Fruit fly (Drosophila melanogaster) whole organism, adult: Measurements from ENCODE around the gene Nep2.

ENCODE experiments used
- CG11617 ChIP-seq: fragments of 200-800 bp; sonication (Bioruptor generic); optimal IDR thresholded peaks from 2 replicates; lab custom pipeline; 2017; ENCODE audit warnings: mild to moderate bottlenecking, missing biosample characterization, missing genetic modification reagents, missing genetic modification characterization
- CG12768 ChIP-seq: fragments of 200-800 bp; sonication (Bioruptor generic); optimal IDR thresholded peaks from 2 replicates; lab custom pipeline; 2017; ENCODE audit warnings: missing biosample characterization, missing genetic modification characterization, mild to moderate bottlenecking, moderate library complexity, missing genetic modification reagents
- CG14711 ChIP-seq: fragments of 200-800 bp; sonication (Bioruptor generic); optimal IDR thresholded peaks from 2 replicates; lab custom pipeline; 2018; ENCODE audit warnings: missing biosample characterization, mild to moderate bottlenecking, missing genetic modification characterization, moderate library complexity
- CG1620 ChIP-seq: fragments of 200-800 bp; sonication (Bioruptor generic); optimal IDR thresholded peaks from 2 replicates; lab custom pipeline; 2016; ENCODE audit warnings: missing biosample characterization, missing genetic modification characterization
- CG33017 ChIP-seq: fragments of 200-800 bp; sonication (Bioruptor generic); optimal IDR thresholded peaks from 2 replicates; lab custom pipeline; 2018; ENCODE audit warnings: missing biosample characterization, mild to moderate bottlenecking, missing genetic modification characterization, moderate library complexity
- CG5204 ChIP-seq: fragments of 200-800 bp; sonication (Bioruptor generic); optimal IDR thresholded peaks from 2 replicates; lab custom pipeline; 2016; ENCODE audit warnings: missing biosample characterization, missing genetic modification characterization
- CG7045 ChIP-seq: fragments of 200-800 bp; sonication (Bioruptor generic); optimal IDR thresholded peaks from 2 replicates; lab custom pipeline; 2017; ENCODE audit warnings: missing biosample characterization, mild to moderate bottlenecking, missing genetic modification characterization
- CG7101 ChIP-seq: fragments of 200-800 bp; sonication (Bioruptor generic); optimal IDR thresholded peaks from 2 replicates; lab custom pipeline; 2018; ENCODE audit warnings: missing biosample characterization, mild to moderate bottlenecking, missing genetic modification characterization, moderate library complexity
- Clk ChIP-seq: fragments of 200-800 bp; sonication (Bioruptor generic); optimal IDR thresholded peaks from 2 replicates; lab custom pipeline; 2017; ENCODE audit warnings: missing biosample characterization, missing genetic modification characterization
- Crg-1 ChIP-seq: fragments of 200-800 bp; sonication (Bioruptor generic); optimal IDR thresholded peaks from 2 replicates; lab custom pipeline; 2016; ENCODE audit warnings: missing biosample characterization, missing genetic modification characterization
- Hr96 ChIP-seq: fragments of 200-800 bp; sonication (Bioruptor generic); optimal IDR thresholded peaks from 2 replicates; lab custom pipeline; 2016; ENCODE audit warnings: missing biosample characterization, missing genetic modification characterization
- Mnt ChIP-seq: fragments of 200-800 bp; sonication (Bioruptor generic); optimal IDR thresholded peaks from 2 replicates; lab custom pipeline; 2016; ENCODE audit warnings: missing biosample characterization, mild to moderate bottlenecking, missing genetic modification characterization
- bab1 ChIP-seq: fragments of 200-800 bp; sonication (Bioruptor generic); optimal IDR thresholded peaks from 3 replicates; lab custom pipeline; 2019; ENCODE audit warnings: missing biosample characterization, mild to moderate bottlenecking, missing genetic modification characterization, moderate library complexity
- cic ChIP-seq: fragments of 200-800 bp; sonication (Bioruptor generic); optimal IDR thresholded peaks from 2 replicates; lab custom pipeline; 2017; ENCODE audit warnings: missing biosample characterization, mild to moderate bottlenecking, missing genetic modification characterization, moderate library complexity
- cnc ChIP-seq, 2 experiments: fragments of >200 bp; optimal IDR thresholded peaks; 2 replicates each; lab custom pipeline; 2017
- kay ChIP-seq: fragments of 200-800 bp; sonication (Bioruptor generic); peaks from one replicate; lab custom pipeline; 2016; ENCODE audit warnings: missing biosample characterization, missing genetic modification characterization, borderline replicate concordance
- ovo ChIP-seq: fragments of 200-800 bp; sonication (Bioruptor generic); optimal IDR thresholded peaks from 2 replicates; lab custom pipeline; 2016; ENCODE audit warnings: missing biosample characterization, missing genetic modification characterization
- pad ChIP-seq: fragments of 200-800 bp; sonication (Bioruptor generic); optimal IDR thresholded peaks from 3 replicates; lab custom pipeline; 2017; ENCODE audit warnings: missing biosample characterization, missing genetic modification characterization, mild to moderate bottlenecking, moderate library complexity, missing genetic modification reagents
- tj ChIP-seq: fragments of 200-800 bp; sonication (Bioruptor generic); optimal IDR thresholded peaks from 3 replicates; lab custom pipeline; 2017; ENCODE audit warnings: missing biosample characterization, mild to moderate bottlenecking, missing genetic modification characterization, moderate library complexity
- toe ChIP-seq: fragments of 200-800 bp; sonication (Bioruptor generic); optimal IDR thresholded peaks from 2 replicates; lab custom pipeline; 2016; ENCODE audit warnings: missing biosample characterization, missing genetic modification characterization

Nep2 gene

dm6 chr3R:4761372-4761771 lies 29.7 kb upstream of the Nep2 start:
- no peak for TF ChIP-seq Mnt (GFP tag; lab: Kevin White, UChicago)
- TF ChIP-seq CG12768 (GFP tag; lab: Kevin White, UChicago) = no peak
- no peak for TF ChIP-seq ovo
- TF ChIP-seq kay = no peak
- no peak for TF ChIP-seq Clk (GFP tag; lab: Kevin White, UChicago)
- TF ChIP-seq CG7045 (GFP tag; lab: Kevin White, UChicago) = no peak
- TF ChIP-seq Hr96 (GFP tag; lab: Kevin White, UChicago) = no peak
- TF ChIP-seq CG11617 (GFP tag; lab: Kevin White, UChicago) = no peak
- no peak for TF ChIP-seq tj (GFP tag; lab: Kevin White, UChicago)
- no peak for TF ChIP-seq CG1620 (GFP tag; lab: Kevin White, UChicago)
- no peak for TF ChIP-seq Crg-1 (GFP tag; lab: Kevin White, UChicago)
- no peak for TF ChIP-seq CG5204
- TF ChIP-seq cnc (optimal IDR thresholded peaks at IDR 0.05; lab: Kevin White, UChicago) = no peak
- no peak for TF ChIP-seq pad (GFP tag; lab: Kevin White, UChicago)
- TF ChIP-seq bab1 (GFP tag; lab: Kevin White, UChicago) = no peak
- TF ChIP-seq cic (GFP tag; lab: Kevin White, UChicago) = no peak
- TF ChIP-seq CG33017 = no peak
- TF ChIP-seq CG14711 (tag; lab: Kevin White, UChicago) = no peak
- no peak for TF ChIP-seq toe (GFP tag; lab: Kevin White, UChicago)

DNA sequence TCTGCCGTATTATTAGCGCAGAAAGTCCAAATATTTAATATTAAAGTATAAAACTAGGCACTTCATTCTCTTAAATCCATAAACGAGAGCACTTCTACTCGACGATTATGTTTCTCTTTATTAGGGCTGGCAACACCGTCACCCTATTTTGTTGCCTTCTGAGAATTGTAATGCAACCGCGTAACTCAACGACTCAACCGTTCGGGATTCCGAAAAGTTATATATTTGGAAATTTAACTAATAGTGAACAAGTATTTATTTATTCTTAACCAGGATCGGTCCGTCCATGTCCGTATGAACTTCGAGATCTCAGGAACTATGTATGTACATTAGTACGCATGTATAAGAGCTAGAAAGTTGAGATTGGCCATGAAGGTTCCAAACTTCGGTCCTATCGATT lies 18.1 kb upstream of the Nep2 start, which contains the start of gene atms:
atms (plus strand) TSS at position 301 of the 400 bp plus-strand sequence.
- TF ChIP-seq CG14711 (tag; lab: Kevin White, UChicago) (no peak), tj (GFP tag; lab: Kevin White, UChicago) (no peak), Hr96 (GFP tag; lab: Kevin White, UChicago) (no peak), CG11617 (GFP tag; lab: Kevin White, UChicago) (no peak), Crg-1 (GFP tag; lab: Kevin White, UChicago) (no peak), CG7101 (no peak), CG12768 (GFP tag; lab: Kevin White, UChicago) (no peak), CG33017 (no peak), bab1 (GFP tag; lab: Kevin White, UChicago) (no peak), CG7045 (GFP tag; lab: Kevin White, UChicago) (no peak), pad (GFP tag; lab: Kevin White, UChicago) (no peak), CG1620 (GFP tag; lab: Kevin White, UChicago) (no peak), CG5204 (no peak), kay (no peak), Clk (GFP tag; lab: Kevin White, UChicago) (no peak)

dm6 chr3R:4748888-4749717 lies 17.4 kb upstream of the Nep2 start, which contains the start of gene tacc:
Gene tacc (minus strand): TSS chr3R:4749056.
- no peak for TF ChIP-seq CG7045 (GFP tag; lab: Kevin White, UChicago)
- no peak for TF ChIP-seq bab1 (GFP tag; lab: Kevin White, UChicago)
- TF ChIP-seq tj (GFP tag; lab: Kevin White, UChicago) = no peak
- no peak for TF ChIP-seq CG12768 (GFP tag; lab: Kevin White, UChicago)
- no peak for TF ChIP-seq kay
- TF ChIP-seq Hr96 (GFP tag; lab: Kevin White, UChicago) = no peak
- TF ChIP-seq CG1620 (GFP tag; lab: Kevin White, UChicago) = no peak
- no peak for TF ChIP-seq Mnt (GFP tag; lab: Kevin White, UChicago)
- TF ChIP-seq ovo = no peak
- TF ChIP-seq cic (GFP tag; lab: Kevin White, UChicago) = no peak
- no peak for TF ChIP-seq Clk (GFP tag; lab: Kevin White, UChicago)
- TF ChIP-seq CG11617 (GFP tag; lab: Kevin White, UChicago) = no peak

DNA sequence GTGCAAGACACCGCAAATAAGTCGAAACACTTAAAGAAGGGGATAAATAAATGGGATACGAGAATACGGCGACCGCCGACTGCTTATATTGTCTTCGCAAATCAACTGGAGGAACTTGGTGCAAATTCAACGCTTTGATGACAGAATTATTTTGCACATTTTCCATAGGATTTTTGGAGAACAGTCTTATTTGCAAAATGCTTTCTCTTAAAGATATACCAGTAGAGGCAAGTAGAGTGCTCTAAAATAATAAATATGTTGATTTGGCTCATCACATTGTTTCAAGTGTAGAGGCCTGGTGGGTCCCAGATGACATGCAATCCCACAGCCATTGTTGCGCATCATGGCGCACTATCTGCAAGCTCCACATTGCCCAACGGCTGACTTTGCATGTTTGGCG lies 15.6 kb upstream of the Nep2 start:
- TF ChIP-seq CG1620 (GFP tag; lab: Kevin White, UChicago) (no peak), tj (GFP tag; lab: Kevin White, UChicago) (peak; percentile 89)

DNA sequence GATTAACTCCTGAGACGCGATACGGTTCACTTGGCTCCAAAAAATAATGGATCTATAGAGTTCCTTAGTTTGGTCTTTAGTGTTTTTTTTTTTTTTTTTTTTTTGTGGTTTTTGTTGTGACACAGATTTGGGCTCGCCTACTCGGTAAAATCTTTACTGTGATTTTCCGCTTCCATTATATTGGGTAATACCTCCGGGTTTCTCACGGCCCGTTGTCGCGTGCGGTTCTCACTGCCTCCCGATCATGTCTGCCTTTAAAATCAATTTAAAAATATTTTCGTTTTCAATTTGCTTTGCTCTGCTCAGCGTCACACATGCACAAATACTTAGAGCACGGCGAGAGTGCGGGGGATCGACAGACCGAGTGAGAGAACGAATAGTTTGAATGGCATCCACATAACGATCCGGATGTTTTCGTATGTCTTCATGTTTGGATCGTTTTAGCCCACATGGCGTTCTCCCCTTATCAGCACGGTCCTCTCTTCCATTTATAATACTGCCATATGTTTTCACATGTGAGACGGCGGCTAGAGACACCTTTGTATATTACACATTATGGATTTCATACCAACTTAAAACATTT lies 14.6 kb upstream of the Nep2 start:
- no peak for TF ChIP-seq CG14711 (tag; lab: Kevin White, UChicago)
- TF ChIP-seq pad (GFP tag; lab: Kevin White, UChicago) = no peak
- TF ChIP-seq cnc (optimal IDR thresholded peaks at IDR 0.05; lab: Kevin White, UChicago) = no peak
- no peak for TF ChIP-seq Crg-1 (GFP tag; lab: Kevin White, UChicago)
- no peak for TF ChIP-seq cic (GFP tag; lab: Kevin White, UChicago)
- TF ChIP-seq CG1620 (GFP tag; lab: Kevin White, UChicago) = no peak

DNA sequence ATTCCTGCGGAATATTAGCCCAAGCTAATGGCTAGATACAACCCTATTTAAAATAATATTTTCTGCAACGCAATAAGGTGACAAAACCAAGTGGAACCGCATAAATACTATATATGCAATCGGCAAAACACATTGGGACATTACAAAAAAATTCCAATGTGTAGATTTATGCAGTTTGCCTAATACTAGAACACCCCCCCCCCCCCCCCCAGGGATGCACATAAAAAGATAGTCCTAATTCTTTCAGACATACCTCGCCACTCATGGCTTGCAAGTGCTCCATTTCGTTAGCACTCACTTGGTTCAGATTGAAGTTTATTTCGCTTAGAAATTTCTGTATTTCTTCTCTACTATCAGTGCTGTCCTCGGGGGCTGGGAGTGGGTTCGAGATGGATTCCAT lies 13.9 kb upstream of the Nep2 start:
- no peak for TF ChIP-seq cic (GFP tag; lab: Kevin White, UChicago)
- TF ChIP-seq CG14711 (tag; lab: Kevin White, UChicago) = no peak
- TF ChIP-seq Crg-1 (GFP tag; lab: Kevin White, UChicago) = no peak
- no peak for TF ChIP-seq CG12768 (GFP tag; lab: Kevin White, UChicago)
- no peak for TF ChIP-seq CG7101
- no peak for TF ChIP-seq kay
- no peak for TF ChIP-seq toe (GFP tag; lab: Kevin White, UChicago)
- no peak for TF ChIP-seq CG1620 (GFP tag; lab: Kevin White, UChicago)
- TF ChIP-seq bab1 (GFP tag; lab: Kevin White, UChicago) = no peak
- no peak for TF ChIP-seq CG7045 (GFP tag; lab: Kevin White, UChicago)
- no peak for TF ChIP-seq CG11617 (GFP tag; lab: Kevin White, UChicago)
- no peak for TF ChIP-seq cnc (optimal IDR thresholded peaks at IDR 0.05; lab: Kevin White, UChicago)
- TF ChIP-seq CG5204 = no peak
- TF ChIP-seq CG33017 = no peak
- TF ChIP-seq pad (GFP tag; lab: Kevin White, UChicago) = no peak
- no peak for TF ChIP-seq Mnt (GFP tag; lab: Kevin White, UChicago)
